Worm (Caenorhabditis elegans) whole organism, young adult: Measurements from ENCODE around the gene lgc-30.
A peak's percentile ranks its signal among the peaks of the same experiment; 100 is the strongest.

Experiments
- B0019.2 ChIP-seq: fragments of 200-800 bp; sonication (Bioruptor generic); conservative IDR thresholded peaks from 2 replicates; pipeline ENCODE4 v1.3.6; 2022; ENCODE audit warnings: missing genetic modification reagents, missing genetic modification characterization, missing compliant biosample characterization
- B0336.3 ChIP-seq: fragments of 200-800 bp; sonication (Bioruptor generic); IDR thresholded peaks from 2 replicates; pipeline ENCODE4 v1.3.6; 2022; ENCODE audit warnings: missing genetic modification characterization, missing compliant biosample characterization
- F22D6.2 ChIP-seq: sonication (generic microtip); optimal IDR thresholded peaks from 2 replicates; lab custom pipeline; 2016; ENCODE audit warnings: mild to moderate bottlenecking, missing genetic modification characterization, missing compliant biosample characterization
- T07F8.4 ChIP-seq: sonication (generic microtip); optimal IDR thresholded peaks from 2 replicates; lab custom pipeline; 2016; ENCODE audit warnings: mild to moderate bottlenecking, missing genetic modification characterization, moderate library complexity, missing compliant biosample characterization
- Y53F4B.3 ChIP-seq: fragments of 200-800 bp; sonication (Bioruptor generic); IDR thresholded peaks from 2 replicates; pipeline ENCODE4 v1.3.6; 2022; ENCODE audit warnings: missing genetic modification reagents, missing genetic modification characterization, missing compliant biosample characterization
- Y53G8AR.9 ChIP-seq: fragments of 200-800 bp; sonication (Bioruptor generic); conservative IDR thresholded peaks from 2 replicates; pipeline ENCODE4 v1.3.6; 2022; ENCODE audit warnings: missing genetic modification reagents, missing genetic modification characterization, missing compliant biosample characterization
- Y56A3A.18 ChIP-seq: fragments of 200-800 bp; sonication (Bioruptor generic); IDR thresholded peaks from 2 replicates; pipeline ENCODE4 v1.3.6; 2022; ENCODE audit warnings: missing genetic modification reagents, missing genetic modification characterization, missing compliant biosample characterization
- Y67H2A.10 ChIP-seq: fragments of 200-800 bp; sonication (Bioruptor generic); conservative IDR thresholded peaks from 2 replicates; pipeline ENCODE4 v1.3.6; 2022; ENCODE audit warnings: missing genetic modification reagents, missing genetic modification characterization, missing compliant biosample characterization
- athp-1 ChIP-seq: sonication (generic microtip); optimal IDR thresholded peaks from 2 replicates; lab custom pipeline; 2017; ENCODE audit warnings: mild to moderate bottlenecking, missing genetic modification characterization, missing compliant biosample characterization
- attf-5 ChIP-seq: fragments of 200-800 bp; sonication (Bioruptor generic); optimal IDR thresholded peaks from 2 replicates; lab custom pipeline; 2018; ENCODE audit warnings: mild to moderate bottlenecking, missing genetic modification characterization, missing compliant biosample characterization
- attf-6 ChIP-seq: fragments of 200-800 bp; sonication (Bioruptor generic); IDR thresholded peaks from 2 replicates; pipeline ENCODE4 v1.3.6; 2022; ENCODE audit warnings: missing genetic modification reagents, missing genetic modification characterization, missing compliant biosample characterization
- bed-1 ChIP-seq: fragments of 200-800 bp; sonication (Bioruptor generic); IDR thresholded peaks from 2 replicates; pipeline ENCODE4 v1.3.6; 2022; ENCODE audit warnings: missing genetic modification reagents, missing genetic modification characterization, missing compliant biosample characterization
- bed-2 ChIP-seq: fragments of 200-800 bp; sonication (Bioruptor generic); IDR thresholded peaks from 2 replicates; pipeline ENCODE4 v1.3.6; 2022; ENCODE audit warnings: missing genetic modification reagents, missing genetic modification characterization, missing compliant biosample characterization
- ccch-3 ChIP-seq: fragments of 200-800 bp; sonication (Bioruptor generic); optimal IDR thresholded peaks from 2 replicates; lab custom pipeline; 2018; ENCODE audit warnings: mild to moderate bottlenecking, missing genetic modification characterization, missing compliant biosample characterization
- cebp-1 ChIP-seq, 2 experiments: fragments of 200-800 bp in 1 of 2; sonication (Bioruptor generic) in 1 of 2; sonication (generic microtip) in 1 of 2; IDR thresholded peaks in 1 of 2; optimal IDR thresholded peaks in 1 of 2; 2 replicates each; pipeline versions ENCODE4 v1.3.6 to Lab custom; 2017 to 2022; ENCODE audit warnings: missing compliant biosample characterization in 2 of 2, missing genetic modification characterization in 2 of 2, mild to moderate bottlenecking in 1 of 2, missing genetic modification reagents in 1 of 2, moderate library complexity in 1 of 2
- cebp-2 ChIP-seq: fragments of 200-800 bp; sonication (Bioruptor generic); IDR thresholded peaks from 2 replicates; pipeline ENCODE4 v1.3.6; 2022; ENCODE audit warnings: missing genetic modification characterization, missing compliant biosample characterization
- ceh-100 ChIP-seq: fragments of 200-800 bp; sonication (Bioruptor generic); IDR thresholded peaks from 2 replicates; pipeline ENCODE4 v1.3.6; 2022; ENCODE audit warnings: missing genetic modification reagents, missing genetic modification characterization, missing compliant biosample characterization
- ceh-27 ChIP-seq: fragments of 200-800 bp; sonication (Bioruptor generic); optimal IDR thresholded peaks from 2 replicates; lab custom pipeline; 2018; ENCODE audit warnings: mild to moderate bottlenecking, missing genetic modification characterization, moderate library complexity, missing compliant biosample characterization
- ceh-79 ChIP-seq: sonication (generic microtip); optimal IDR thresholded peaks from 2 replicates; lab custom pipeline; 2017; ENCODE audit warnings: mild to moderate bottlenecking, missing genetic modification characterization, missing compliant biosample characterization
- ceh-91 ChIP-seq: fragments of 200-800 bp; sonication (Bioruptor generic); IDR thresholded peaks from 2 replicates; pipeline ENCODE4 v1.3.6; 2022; ENCODE audit warnings: missing genetic modification reagents, missing genetic modification characterization, missing compliant biosample characterization
- chd-7 ChIP-seq: sonication (generic microtip); optimal IDR thresholded peaks from 2 replicates; lab custom pipeline; 2016; ENCODE audit warnings: mild to moderate bottlenecking, missing genetic modification characterization, moderate library complexity, missing compliant biosample characterization
- dox-1 ChIP-seq: fragments of 200-800 bp; sonication (Bioruptor generic); IDR thresholded peaks from 2 replicates; pipeline ENCODE4 v1.3.6; 2022; ENCODE audit warnings: missing genetic modification reagents, missing genetic modification characterization, missing compliant biosample characterization
- egrh-3 ChIP-seq: fragments of 200-800 bp; sonication (Bioruptor generic); IDR thresholded peaks from 2 replicates; pipeline ENCODE4 v1.3.6; 2022; ENCODE audit warnings: missing genetic modification reagents, missing genetic modification characterization, missing compliant biosample characterization
- ekl-4 ChIP-seq: fragments of 200-800 bp; sonication (Bioruptor generic); IDR thresholded peaks from 2 replicates; pipeline ENCODE4 v1.3.6; 2022; ENCODE audit warnings: missing genetic modification reagents, missing genetic modification characterization, missing compliant biosample characterization
- hmg-1.2 ChIP-seq: fragments of 200-800 bp; sonication (Bioruptor generic); IDR thresholded peaks from 2 replicates; pipeline ENCODE4 v1.3.6; 2022; ENCODE audit warnings: missing genetic modification reagents, missing genetic modification characterization, missing compliant biosample characterization
- lin-35 ChIP-seq, 3 experiments: fragments of 150-350 bp in 2 of 3; sonication (generic microtip) in 1 of 3; optimal IDR thresholded peaks; 2 replicates each; lab custom pipeline; 2014 to 2018; ENCODE audit warnings: missing biosample characterization in 3 of 3, missing genetic modification characterization in 3 of 3, missing genetic modification reagents in 3 of 3
- lin-40 ChIP-seq: sonication (generic microtip); optimal IDR thresholded peaks from 2 replicates; lab custom pipeline; 2016; ENCODE audit warnings: missing genetic modification characterization, mild to moderate bottlenecking, missing compliant biosample characterization, missing genotype, missing genetic modification reagents
- lin-54 ChIP-seq: fragments of 200-800 bp; sonication (Bioruptor generic); optimal IDR thresholded peaks from 2 replicates; lab custom pipeline; 2018; ENCODE audit warnings: mild to moderate bottlenecking, missing genetic modification characterization, missing compliant biosample characterization
- madf-10 ChIP-seq: sonication (generic microtip); optimal IDR thresholded peaks from 2 replicates; lab custom pipeline; 2016; ENCODE audit warnings: mild to moderate bottlenecking, missing genetic modification characterization, missing compliant biosample characterization
- nfya-1 ChIP-seq: sonication (generic microtip); optimal IDR thresholded peaks from 2 replicates; lab custom pipeline; 2017; ENCODE audit warnings: antibody characterized with exemption, missing compliant biosample characterization, missing genetic modification characterization, borderline replicate concordance; ENCODE audit not compliant: insufficient read depth
- nfya-2 ChIP-seq: fragments of 200-800 bp; sonication (Bioruptor generic); IDR thresholded peaks from 2 replicates; pipeline ENCODE4 v1.3.6; 2022; ENCODE audit warnings: missing genetic modification reagents, missing genetic modification characterization, missing compliant biosample characterization
- nhr-80 ChIP-seq: sonication (generic microtip); optimal IDR thresholded peaks from 2 replicates; lab custom pipeline; 2016; ENCODE audit warnings: missing genetic modification characterization, missing compliant biosample characterization
- pbrm-1 ChIP-seq: fragments of 200-800 bp; sonication (Bioruptor generic); IDR thresholded peaks from 2 replicates; pipeline ENCODE4 v1.3.6; 2022; ENCODE audit warnings: missing genetic modification reagents, missing genetic modification characterization, missing compliant biosample characterization
- rec-8 ChIP-seq, 2 experiments: sonication (generic microtip); optimal IDR thresholded peaks; 2 replicates each; lab custom pipeline; 2016; ENCODE audit warnings: mild to moderate bottlenecking in 2 of 2, missing genetic modification characterization in 2 of 2, missing genetic modification reagents in 2 of 2, missing genotype in 2 of 2, missing biosample characterization in 1 of 2, missing compliant biosample characterization in 1 of 2, moderate library complexity in 1 of 2
- rpc-1 ChIP-seq, 2 experiments: fragments of 150-350 bp in 1 of 2; sonication (generic microtip) in 1 of 2; optimal IDR thresholded peaks; 2 replicates each; lab custom pipeline; 2014 to 2018; ENCODE audit warnings: missing biosample characterization in 1 of 2, missing genetic modification characterization in 1 of 2, missing genetic modification reagents in 1 of 2, missing genotype in 1 of 2
- snpc-1.3 ChIP-seq: sonication (generic microtip); optimal IDR thresholded peaks from 2 replicates; lab custom pipeline; 2017; ENCODE audit warnings: missing genetic modification characterization, mild to moderate bottlenecking, missing compliant biosample characterization, antibody characterized with exemption, moderate library complexity, missing genotype, missing genetic modification reagents; ENCODE audit not compliant: insufficient read depth
- snpc-4 ChIP-seq, 5 experiments: fragments of 150-350 bp in 1 of 5; sonication (generic microtip) in 4 of 5; optimal IDR thresholded peaks; 2 replicates each; lab custom pipeline; 2014 to 2018; ENCODE audit warnings: missing genetic modification characterization in 5 of 5, missing biosample characterization in 3 of 5, antibody characterized with exemption in 2 of 5, mild to moderate bottlenecking in 2 of 5, missing compliant biosample characterization in 2 of 5, missing genotype in 2 of 5, moderate library complexity in 2 of 5, missing genetic modification reagents in 1 of 5
- unc-62 ChIP-seq: fragments of 150-350 bp; optimal IDR thresholded peaks from 2 replicates; lab custom pipeline; 2014; ENCODE audit warnings: missing biosample characterization, missing genetic modification reagents, missing genetic modification characterization
- ztf-18 ChIP-seq: sonication (generic microtip); optimal IDR thresholded peaks from 2 replicates; lab custom pipeline; 2016; ENCODE audit warnings: missing genotype, mild to moderate bottlenecking, missing genetic modification characterization, missing compliant biosample characterization
- ztf-3 ChIP-seq: fragments of 200-800 bp; sonication (Bioruptor generic); optimal IDR thresholded peaks from 2 replicates; lab custom pipeline; 2018; ENCODE audit warnings: mild to moderate bottlenecking, missing genetic modification characterization, missing compliant biosample characterization

Gene lgc-30

ce11 chrIV:924323-924932, at the start of gene lgc-30:
Gene lgc-30 (plus strand): TSS chrIV:924882.
- TF ChIP-seq snpc-1.3 (tag; lab: Kevin White, UChicago) (no peak), Y67H2A.10 (GFP tag; lab: Robert Waterston, UW) (no peak), cebp-1 (GFP tag; IDR thresholded peaks at IDR 0.05; lab: Robert Waterston, UW) (no peak), cebp-1 (tag; optimal IDR thresholded peaks at IDR 0.05; lab: Kevin White, UChicago) (no peak), madf-10 (no peak), F22D6.2 (no peak), ekl-4 (GFP tag; lab: Robert Waterston, UW) (no peak), ceh-79 (tag; lab: Kevin White, UChicago) (no peak), athp-1 (tag; lab: Kevin White, UChicago) (no peak), nfya-1 (tag; lab: Kevin White, UChicago) (no peak), Y53F4B.3 (no peak), attf-6 (GFP tag; lab: Robert Waterston, UW) (no peak), rpc-1 (optimal IDR thresholded peaks at IDR 0.05; lab: Kevin White, UChicago) (no peak), rpc-1 (tag; optimal IDR thresholded peaks at IDR 0.05; lab: Kevin White, UChicago) (no peak), B0336.3 (GFP tag; lab: Robert Waterston, UW) (no peak), cebp-2 (GFP tag; lab: Robert Waterston, UW) (no peak)

ce11 chrIV:878634-879033, 46.0 kb upstream of the lgc-30 start:
- TF ChIP-seq B0019.2 (GFP tag; lab: Robert Waterston, UW) (no peak), ceh-100 (no peak), ccch-3 (no peak), madf-10 (no peak)

ce11 chrIV:884707-885394, 39.8 kb upstream of the lgc-30 start, which contains the start of gene mak-2:
Gene mak-2 (plus strand): TSS chrIV:885344.
- 0 out of 2 replicates have a peak, but pooled peaks have one; percentile 32 for TF ChIP-seq Y53G8AR.9
- TF ChIP-seq ztf-18 (tag; lab: Kevin White, UChicago), result no peak
- no peak for TF ChIP-seq unc-62 (GFP tag; lab: Kevin White, UChicago)
- TF ChIP-seq T07F8.4 (tag; lab: Kevin White, UChicago), result no peak
- TF ChIP-seq nhr-80 (tag; lab: Kevin White, UChicago), result peak; percentile 80
- no peak for TF ChIP-seq nfya-2 (GFP tag; lab: Robert Waterston, UW)
- peak; percentile 40; the same call in 1 of the 2 replicates for TF ChIP-seq ceh-100
- no peak for TF ChIP-seq pbrm-1 (GFP tag; lab: Robert Waterston, UW)
- peak; percentile 66; the same call in 1 of the 2 replicates for TF ChIP-seq hmg-1.2 (GFP tag; lab: Robert Waterston, UW)
- TF ChIP-seq chd-7 (tag; lab: Kevin White, UChicago), result no peak
- no peak for TF ChIP-seq snpc-4 (GFP tag; optimal IDR thresholded peaks at IDR 0.05; lab: Kevin White, UChicago)
- TF ChIP-seq snpc-4 (tag; optimal IDR thresholded peaks at IDR 0.05; lab: Kevin White, UChicago), result peak in 2 of 4 experiments; percentile 54 to 75
- TF ChIP-seq bed-2 (GFP tag; lab: Robert Waterston, UW), result no peak
- peak in 1 of 3 experiments; percentile 9 for TF ChIP-seq lin-35 (GFP tag; optimal IDR thresholded peaks at IDR 0.05; lab: Kevin White, UChicago)
- peak; percentile 48; the same call in 1 of the 2 replicates for TF ChIP-seq dox-1
- no peak for TF ChIP-seq bed-1 (GFP tag; lab: Robert Waterston, UW)
- peak; percentile 41 for TF ChIP-seq lin-54 (GFP tag; lab: Kevin White, UChicago)
- TF ChIP-seq madf-10, result no peak
- TF ChIP-seq Y56A3A.18 (GFP tag; lab: Robert Waterston, UW), result no peak
- TF ChIP-seq cebp-1 (GFP tag; IDR thresholded peaks at IDR 0.05; lab: Robert Waterston, UW), result peak; percentile 48; the same call in 1 of the 2 replicates
- TF ChIP-seq cebp-1 (tag; optimal IDR thresholded peaks at IDR 0.05; lab: Kevin White, UChicago), result peak; percentile 78
- peak; percentile 29 for TF ChIP-seq ceh-27 (GFP tag; lab: Kevin White, UChicago)
- TF ChIP-seq rec-8 (tag; optimal IDR thresholded peaks at IDR 0.05; lab: Kevin White, UChicago), result no peak
- TF ChIP-seq lin-40 (tag; lab: Kevin White, UChicago), result peak; percentile 8
- peak; percentile 88 for TF ChIP-seq attf-5 (GFP tag; lab: Kevin White, UChicago)
- TF ChIP-seq ceh-91 (GFP tag; lab: Robert Waterston, UW), result no peak
- TF ChIP-seq ztf-3 (GFP tag; lab: Kevin White, UChicago), result no peak
- TF ChIP-seq egrh-3, result no peak
- TF ChIP-seq nfya-1 (tag; lab: Kevin White, UChicago), result no peak
